Worm (Caenorhabditis elegans) whole organism, mixed stage, embryonic: ENCODE results near the gene clec-222.

Experiments used
- blmp-1 ChIP-seq: fragments of 150-350 bp; optimal IDR thresholded peaks from 2 replicates; lab custom pipeline; 2014; ENCODE audit warnings: missing biosample characterization, missing genetic modification characterization
- ces-1 ChIP-seq: fragments of 150-350 bp; optimal IDR thresholded peaks from 2 replicates; lab custom pipeline; 2014; ENCODE audit warnings: missing biosample characterization, missing genetic modification reagents, missing genetic modification characterization
- drap-1 ChIP-seq: fragments of 200-800 bp; sonication (Bioruptor generic); optimal IDR thresholded peaks from 3 replicates; lab custom pipeline; 2018; ENCODE audit warnings: mild to moderate bottlenecking, missing genetic modification characterization, missing compliant biosample characterization
- elt-1 ChIP-seq: sonication (generic microtip); optimal IDR thresholded peaks from 2 replicates; lab custom pipeline; 2017; ENCODE audit warnings: missing genetic modification characterization, mild to moderate bottlenecking, missing compliant biosample characterization, antibody characterized with exemption, moderate library complexity, borderline replicate concordance; ENCODE audit not compliant: insufficient read depth
- lin-13 ChIP-seq: fragments of 150-350 bp; optimal IDR thresholded peaks from 2 replicates; lab custom pipeline; 2014; ENCODE audit warnings: missing biosample characterization, missing genetic modification characterization
- lsy-2 ChIP-seq: fragments of 150-350 bp; optimal IDR thresholded peaks from 2 replicates; lab custom pipeline; 2014; ENCODE audit warnings: missing biosample characterization, missing genetic modification characterization
- nhr-12 ChIP-seq: fragments of 150-350 bp; optimal IDR thresholded peaks from 2 replicates; lab custom pipeline; 2014; ENCODE audit warnings: missing biosample characterization, missing genetic modification characterization
- nhr-237 ChIP-seq: fragments of 150-350 bp; optimal IDR thresholded peaks from 2 replicates; lab custom pipeline; 2014; ENCODE audit warnings: missing biosample characterization, missing genetic modification characterization
- nhr-28 ChIP-seq: fragments of 150-350 bp; optimal IDR thresholded peaks from 2 replicates; lab custom pipeline; 2014; ENCODE audit warnings: missing biosample characterization, missing genetic modification characterization
- pha-4 ChIP-seq: fragments of 150-350 bp; optimal IDR thresholded peaks from 2 replicates; lab custom pipeline; 2018; ENCODE audit warnings: missing biosample characterization, missing genetic modification reagents, missing genetic modification characterization
- tbx-8 ChIP-seq: fragments of 200-800 bp; sonication (Bioruptor generic); optimal IDR thresholded peaks from 2 replicates; lab custom pipeline; 2018; ENCODE audit warnings: mild to moderate bottlenecking, missing genetic modification characterization, moderate library complexity, missing compliant biosample characterization
- unc-39 ChIP-seq: fragments of 150-350 bp; optimal IDR thresholded peaks from 2 replicates; lab custom pipeline; 2014; ENCODE audit warnings: missing biosample characterization, missing genetic modification characterization
- zip-8 ChIP-seq: fragments of 150-350 bp; optimal IDR thresholded peaks from 2 replicates; lab custom pipeline; 2014; ENCODE audit warnings: missing biosample characterization, missing genetic modification characterization
- ztf-11 ChIP-seq: fragments of 150-350 bp; optimal IDR thresholded peaks from 2 replicates; lab custom pipeline; 2014; ENCODE audit warnings: missing biosample characterization, missing genetic modification characterization

- TF ChIP-seq lsy-2 (tag; lab: Kevin White, UChicago), result peak; percentile 75
- TF ChIP-seq ztf-11 (tag; lab: Kevin White, UChicago), result peak; percentile 98
- no peak for TF ChIP-seq ces-1
- no peak for TF ChIP-seq zip-8
- TF ChIP-seq pha-4 (tag; lab: Kevin White, UChicago), result peak; percentile 83
- peak; percentile 77 for TF ChIP-seq blmp-1 (tag; lab: Kevin White, UChicago)
- peak; percentile 95 for TF ChIP-seq lin-13 (tag; lab: Kevin White, UChicago)
- TF ChIP-seq nhr-28 (tag; lab: Kevin White, UChicago), result peak; percentile 92
- TF ChIP-seq elt-1 (tag; lab: Kevin White, UChicago), result peak; percentile 83
- TF ChIP-seq drap-1, result peak; percentile 100
- TF ChIP-seq unc-39 (tag; lab: Kevin White, UChicago), result peak; percentile 100
- peak; percentile 99 for TF ChIP-seq tbx-8
- TF ChIP-seq nhr-12 (tag; lab: Kevin White, UChicago), result peak; percentile 89
- peak; percentile 63 for TF ChIP-seq nhr-237 (tag; lab: Kevin White, UChicago)
These were observed 43.1 kb downstream of the clec-222 start for ce11 chrV:11314025-11314880.
